Worm (Caenorhabditis elegans): Measurements from ENCODE around the gene mes-6.

Gene mes-6

DNA sequence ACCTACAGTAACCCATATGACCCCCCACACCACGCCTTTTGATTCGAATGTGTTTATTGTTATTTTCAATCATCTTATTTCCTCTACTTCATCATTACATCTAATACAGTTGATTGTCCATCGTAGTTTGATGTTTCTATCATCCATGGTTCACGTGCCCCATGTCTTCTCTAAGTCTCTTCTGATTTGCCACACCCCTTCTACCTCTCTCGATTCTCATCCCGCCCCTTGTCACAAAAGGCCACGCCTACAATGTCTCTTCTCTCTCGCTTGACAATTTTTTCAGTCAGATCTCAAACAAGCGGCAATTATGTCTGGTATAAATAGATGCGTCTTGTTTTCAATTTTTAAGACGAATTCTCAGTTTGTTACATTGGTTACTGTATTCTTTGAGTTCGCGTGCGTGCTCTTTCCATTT, 23.9 kb downstream of the mes-6 start:
- TF ChIP-seq ttx-3 (tag; optimal IDR thresholded peaks at IDR 0.05) (no peak), ceh-22 (tag; optimal IDR thresholded peaks at IDR 0.05) (no peak), elt-4 (tag; optimal IDR thresholded peaks at IDR 0.05) (no peak), lim-6 (tag; optimal IDR thresholded peaks at IDR 0.05) (no peak), unc-55 (GFP tag; optimal IDR thresholded peaks at IDR 0.05) (peak; percentile 81), ceh-14 (tag; optimal IDR thresholded peaks at IDR 0.05) (no peak), nhr-11 (tag; optimal IDR thresholded peaks at IDR 0.05) (no peak)

DNA sequence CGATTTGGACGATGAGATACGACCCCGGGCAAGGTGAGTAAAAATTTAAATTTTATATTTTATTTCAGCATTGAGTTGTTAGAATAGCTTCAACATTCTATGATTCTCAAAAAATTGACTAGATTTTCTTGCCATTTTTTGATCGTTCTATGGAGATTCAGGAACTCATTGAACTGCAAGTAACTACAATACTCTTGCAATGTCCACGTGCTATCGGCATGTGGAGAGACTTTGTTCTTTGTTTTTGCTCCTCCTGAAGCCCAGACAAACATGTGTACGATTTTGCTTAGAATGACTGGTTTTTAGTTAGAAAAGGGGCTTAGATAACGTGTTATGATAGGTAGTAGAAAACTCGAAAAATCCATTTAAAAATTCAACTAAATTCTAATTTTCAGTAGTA, 24.9 kb downstream of the mes-6 start:
- TF ChIP-seq ttx-3 (tag; optimal IDR thresholded peaks at IDR 0.05) (no peak), ceh-24 (tag; optimal IDR thresholded peaks at IDR 0.05) (no peak), ama-1 (optimal IDR thresholded peaks at IDR 0.05) (no peak), dmd-4 (tag; optimal IDR thresholded peaks at IDR 0.05; ENCODE audit: borderline replicate concordance) (no peak), C08G9.2 (tag; optimal IDR thresholded peaks at IDR 0.05) (no peak), nhr-232 (tag; optimal IDR thresholded peaks at IDR 0.05) (no peak), npax-4 (tag; optimal IDR thresholded peaks at IDR 0.05) (no peak), tbx-7 (tag; optimal IDR thresholded peaks at IDR 0.05) (no peak), sox-4 (tag; optimal IDR thresholded peaks at IDR 0.05) (no peak), dve-1 (tag; optimal IDR thresholded peaks at IDR 0.05) (no peak), rnt-1 (tag; optimal IDR thresholded peaks at IDR 0.05) (no peak), pag-3 (tag; optimal IDR thresholded peaks at IDR 0.05; ENCODE audit: borderline replicate concordance) (no peak), ceh-31 (tag; optimal IDR thresholded peaks at IDR 0.05) (no peak)

- TF ChIP-seq Y22D7AL.16 (tag; optimal IDR thresholded peaks at IDR 0.05) (no peak), dve-1 (tag; optimal IDR thresholded peaks at IDR 0.05) (no peak), elt-2 (tag; optimal IDR thresholded peaks at IDR 0.05) (no peak), K09A11.1 (tag; optimal IDR thresholded peaks at IDR 0.05; ENCODE audit: insufficient read depth) (no peak), eyg-1 (tag; optimal IDR thresholded peaks at IDR 0.05) (no peak), hlh-8 (tag; optimal IDR thresholded peaks at IDR 0.05) (no peak), C38D4.7 (GFP tag; optimal IDR thresholded peaks at IDR 0.05) (no peak), sox-4 (tag; optimal IDR thresholded peaks at IDR 0.05) (no peak), ceh-45 (GFP tag; IDR thresholded peaks at IDR 0.05) (no peak), unc-86 (tag; optimal IDR thresholded peaks at IDR 0.05) (no peak), ets-4 (tag; optimal IDR thresholded peaks at IDR 0.05) (no peak), ceh-24 (tag; optimal IDR thresholded peaks at IDR 0.05) (no peak), fkh-6 (tag; optimal IDR thresholded peaks at IDR 0.05) (no peak), ttx-3 (tag; optimal IDR thresholded peaks at IDR 0.05) (no peak), npax-4 (tag; optimal IDR thresholded peaks at IDR 0.05) (no peak), lim-6 (tag; optimal IDR thresholded peaks at IDR 0.05) (no peak), ahr-1 (tag; optimal IDR thresholded peaks at IDR 0.05) (no peak), ceh-19 (GFP tag; optimal IDR thresholded peaks at IDR 0.05) (no peak), pha-4 (tag; optimal IDR thresholded peaks at IDR 0.05) (no peak), pat-9 (tag; optimal IDR thresholded peaks at IDR 0.05) (no peak)
Observed at ce11 chrIV:8538011-8538658, 27.1 kb downstream of the mes-6 start.

DNA sequence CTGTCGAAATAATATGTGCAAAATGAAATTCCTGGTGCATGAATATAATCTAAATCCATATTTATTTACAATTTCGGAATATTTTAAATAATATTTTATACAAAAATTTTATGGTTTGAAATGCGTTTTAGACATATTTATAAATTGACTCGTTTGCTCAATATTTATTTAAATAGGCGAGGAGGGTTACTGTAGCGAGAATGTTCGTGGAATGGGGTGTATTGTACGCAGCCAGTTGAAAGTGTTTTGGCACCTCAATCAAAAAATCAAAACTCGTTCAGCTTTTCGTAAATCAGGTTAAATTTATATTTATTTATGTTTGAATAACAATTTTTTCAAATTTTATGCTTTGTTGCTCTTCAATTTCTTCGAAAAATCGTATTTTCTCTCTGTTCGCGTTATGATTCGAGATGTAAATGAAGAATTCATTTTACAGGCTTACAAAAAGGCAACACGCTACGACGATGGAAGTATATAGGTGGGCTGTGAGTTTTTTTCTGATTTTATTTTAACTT, 27.6 kb downstream of the mes-6 start, which contains the start of gene hyl-1:
hyl-1 (plus strand) TSS at position 465 of the 515 bp plus-strand sequence.
- TF ChIP-seq madf-2 (tag; optimal IDR thresholded peaks at IDR 0.05), result no peak

- TF ChIP-seq T23F11.4 (GFP tag; optimal IDR thresholded peaks at IDR 0.05) (no peak), elt-4 (tag; optimal IDR thresholded peaks at IDR 0.05) (no peak), hlh-30 (tag; optimal IDR thresholded peaks at IDR 0.05; ENCODE audit: insufficient read depth) (no peak), ceh-34 (tag; optimal IDR thresholded peaks at IDR 0.05) (no peak), pha-4 (tag; optimal IDR thresholded peaks at IDR 0.05) (no peak), unc-42 (tag; optimal IDR thresholded peaks at IDR 0.05) (no peak), zip-5 (tag; optimal IDR thresholded peaks at IDR 0.05) (no peak), madf-2 (tag; optimal IDR thresholded peaks at IDR 0.05) (no peak), ceh-6 (GFP tag; optimal IDR thresholded peaks at IDR 0.05) (no peak), ceh-24 (tag; optimal IDR thresholded peaks at IDR 0.05) (no peak)
Observed at ce11 chrIV:8539645-8540044, 28.6 kb downstream of the mes-6 start.
